Worm (Caenorhabditis elegans): ENCODE data around the gene Y50D7A.10.

- TF ChIP-seq ama-1 (optimal IDR thresholded peaks at IDR 0.05) (peak; percentile 92), jun-1 (tag; optimal IDR thresholded peaks at IDR 0.05) (no peak), ceh-16 (tag; optimal IDR thresholded peaks at IDR 0.05) (no peak), nhr-76 (tag; optimal IDR thresholded peaks at IDR 0.05) (no peak), nhr-28 (tag; optimal IDR thresholded peaks at IDR 0.05) (no peak), nhr-237 (tag; optimal IDR thresholded peaks at IDR 0.05) (no peak), elt-3 (tag; optimal IDR thresholded peaks at IDR 0.05) (no peak), zag-1 (tag; optimal IDR thresholded peaks at IDR 0.05) (no peak), fkh-10 (GFP tag; optimal IDR thresholded peaks at IDR 0.05) (no peak), mdl-1 (tag; optimal IDR thresholded peaks at IDR 0.05) (no peak), ceh-82 (tag; optimal IDR thresholded peaks at IDR 0.05) (no peak), ztf-4 (tag; optimal IDR thresholded peaks at IDR 0.05) (peak; percentile 38), tbx-2 (tag; optimal IDR thresholded peaks at IDR 0.05) (no peak), pha-4 (tag; optimal IDR thresholded peaks at IDR 0.05) (no peak)
Observed at ce11 chrIII:344322-344721, 29.1 kb downstream of the Y50D7A.10 start.

All from whole organism, L3 larva.